Worm (Caenorhabditis elegans) whole organism, young adult: ENCODE measurements around the gene F58E2.4.

Experiments
- B0019.2 ChIP-seq: fragments of 200-800 bp; sonication (Bioruptor generic); conservative IDR thresholded peaks from 2 replicates; pipeline ENCODE4 v1.3.6; 2022; ENCODE audit warnings: missing genetic modification reagents, missing genetic modification characterization, missing compliant biosample characterization
- B0261.1 ChIP-seq: sonication (generic microtip); optimal IDR thresholded peaks from 2 replicates; lab custom pipeline; 2016; ENCODE audit warnings: mild to moderate bottlenecking, missing genetic modification characterization, moderate library complexity, missing compliant biosample characterization
- B0336.3 ChIP-seq: fragments of 200-800 bp; sonication (Bioruptor generic); IDR thresholded peaks from 2 replicates; pipeline ENCODE4 v1.3.6; 2022; ENCODE audit warnings: missing genetic modification characterization, missing compliant biosample characterization
- F10E7.11 ChIP-seq: sonication (generic microtip); optimal IDR thresholded peaks from 2 replicates; lab custom pipeline; 2017; ENCODE audit warnings: mild to moderate bottlenecking, missing genetic modification characterization, moderate library complexity, missing compliant biosample characterization
- F22D6.2 ChIP-seq: sonication (generic microtip); optimal IDR thresholded peaks from 2 replicates; lab custom pipeline; 2016; ENCODE audit warnings: mild to moderate bottlenecking, missing genetic modification characterization, missing compliant biosample characterization
- F23B12.7 ChIP-seq: sonication (generic microtip); optimal IDR thresholded peaks from 2 replicates; lab custom pipeline; 2017; ENCODE audit warnings: missing genetic modification characterization, mild to moderate bottlenecking, missing compliant biosample characterization, antibody characterized with exemption, moderate library complexity; ENCODE audit not compliant: insufficient read depth
- F57A8.1 ChIP-seq: fragments of 200-800 bp; sonication (Bioruptor generic); optimal IDR thresholded peaks from 2 replicates; lab custom pipeline; 2018; ENCODE audit warnings: mild to moderate bottlenecking, missing genetic modification characterization, moderate library complexity, missing compliant biosample characterization
- K12H6.12 ChIP-seq: fragments of 200-800 bp; sonication (Bioruptor generic); optimal IDR thresholded peaks from 2 replicates; lab custom pipeline; 2018; ENCODE audit warnings: mild to moderate bottlenecking, missing genetic modification characterization, missing compliant biosample characterization
- Y79H2A.3 ChIP-seq: fragments of 200-800 bp; sonication (Bioruptor generic); conservative IDR thresholded peaks from 2 replicates; pipeline ENCODE4 v1.3.6; 2022; ENCODE audit warnings: missing genetic modification reagents, missing genetic modification characterization, missing compliant biosample characterization
- aptf-2 ChIP-seq: fragments of 200-800 bp; sonication (Bioruptor generic); conservative IDR thresholded peaks from 2 replicates; pipeline ENCODE4 v1.3.6; 2022; ENCODE audit warnings: missing genetic modification reagents, missing genetic modification characterization, missing compliant biosample characterization
- atf-7 ChIP-seq: sonication (generic microtip); optimal IDR thresholded peaks from 2 replicates; lab custom pipeline; 2017; ENCODE audit warnings: mild to moderate bottlenecking, missing genetic modification characterization, missing compliant biosample characterization
- athp-1 ChIP-seq: sonication (generic microtip); optimal IDR thresholded peaks from 2 replicates; lab custom pipeline; 2017; ENCODE audit warnings: mild to moderate bottlenecking, missing genetic modification characterization, missing compliant biosample characterization
- attf-3 ChIP-seq: fragments of 200-800 bp; sonication (Bioruptor generic); conservative IDR thresholded peaks from 2 replicates; pipeline ENCODE4 v1.3.6; 2022; ENCODE audit warnings: missing genetic modification reagents, missing genetic modification characterization, missing compliant biosample characterization
- attf-5 ChIP-seq: fragments of 200-800 bp; sonication (Bioruptor generic); optimal IDR thresholded peaks from 2 replicates; lab custom pipeline; 2018; ENCODE audit warnings: mild to moderate bottlenecking, missing genetic modification characterization, missing compliant biosample characterization
- attf-6 ChIP-seq: fragments of 200-800 bp; sonication (Bioruptor generic); IDR thresholded peaks from 2 replicates; pipeline ENCODE4 v1.3.6; 2022; ENCODE audit warnings: missing genetic modification reagents, missing genetic modification characterization, missing compliant biosample characterization
- cebp-1 ChIP-seq, 2 experiments: fragments of 200-800 bp in 1 of 2; sonication (Bioruptor generic) in 1 of 2; sonication (generic microtip) in 1 of 2; IDR thresholded peaks in 1 of 2; optimal IDR thresholded peaks in 1 of 2; 2 replicates each; pipeline versions ENCODE4 v1.3.6 to Lab custom; 2017 to 2022; ENCODE audit warnings: missing compliant biosample characterization in 2 of 2, missing genetic modification characterization in 2 of 2, mild to moderate bottlenecking in 1 of 2, missing genetic modification reagents in 1 of 2, moderate library complexity in 1 of 2
- ceh-100 ChIP-seq: fragments of 200-800 bp; sonication (Bioruptor generic); IDR thresholded peaks from 2 replicates; pipeline ENCODE4 v1.3.6; 2022; ENCODE audit warnings: missing genetic modification reagents, missing genetic modification characterization, missing compliant biosample characterization
- ceh-27 ChIP-seq: fragments of 200-800 bp; sonication (Bioruptor generic); optimal IDR thresholded peaks from 2 replicates; lab custom pipeline; 2018; ENCODE audit warnings: mild to moderate bottlenecking, missing genetic modification characterization, moderate library complexity, missing compliant biosample characterization
- ceh-40 ChIP-seq: fragments of 200-800 bp; sonication (Bioruptor generic); IDR thresholded peaks from 2 replicates; pipeline ENCODE4 v1.3.6; 2022; ENCODE audit warnings: missing genetic modification characterization, missing compliant biosample characterization
- ceh-58 ChIP-seq: fragments of 200-800 bp; sonication (Bioruptor generic); IDR thresholded peaks from 2 replicates; pipeline ENCODE4 v1.3.6; 2022; ENCODE audit warnings: missing genetic modification characterization, missing compliant biosample characterization
- ceh-91 ChIP-seq: fragments of 200-800 bp; sonication (Bioruptor generic); IDR thresholded peaks from 2 replicates; pipeline ENCODE4 v1.3.6; 2022; ENCODE audit warnings: missing genetic modification reagents, missing genetic modification characterization, missing compliant biosample characterization
- die-1 ChIP-seq: sonication (generic microtip); optimal IDR thresholded peaks from 2 replicates; lab custom pipeline; 2016; ENCODE audit warnings: missing genotype, mild to moderate bottlenecking, missing genetic modification characterization, missing compliant biosample characterization
- dox-1 ChIP-seq: fragments of 200-800 bp; sonication (Bioruptor generic); IDR thresholded peaks from 2 replicates; pipeline ENCODE4 v1.3.6; 2022; ENCODE audit warnings: missing genetic modification reagents, missing genetic modification characterization, missing compliant biosample characterization
- egl-44 ChIP-seq: fragments of 200-800 bp; sonication (Bioruptor generic); IDR thresholded peaks from 2 replicates; pipeline ENCODE4 v1.3.6; 2022; ENCODE audit warnings: missing genetic modification reagents, missing genetic modification characterization, missing compliant biosample characterization
- egrh-3 ChIP-seq: fragments of 200-800 bp; sonication (Bioruptor generic); IDR thresholded peaks from 2 replicates; pipeline ENCODE4 v1.3.6; 2022; ENCODE audit warnings: missing genetic modification reagents, missing genetic modification characterization, missing compliant biosample characterization
- ekl-4 ChIP-seq: fragments of 200-800 bp; sonication (Bioruptor generic); IDR thresholded peaks from 2 replicates; pipeline ENCODE4 v1.3.6; 2022; ENCODE audit warnings: missing genetic modification reagents, missing genetic modification characterization, missing compliant biosample characterization
- hlh-12 ChIP-seq: sonication (generic microtip); optimal IDR thresholded peaks from 2 replicates; lab custom pipeline; 2016; ENCODE audit warnings: missing genetic modification characterization, missing compliant biosample characterization
- hlh-26 ChIP-seq: fragments of 200-800 bp; sonication (Bioruptor generic); conservative IDR thresholded peaks from 2 replicates; pipeline ENCODE4 v1.3.6; 2022; ENCODE audit warnings: missing genetic modification reagents, missing genetic modification characterization, missing compliant biosample characterization
- let-526 ChIP-seq: fragments of 200-800 bp; sonication (Bioruptor generic); IDR thresholded peaks from 2 replicates; pipeline ENCODE4 v1.3.6; 2022; ENCODE audit warnings: missing genetic modification reagents, missing genetic modification characterization, missing compliant biosample characterization
- lin-40 ChIP-seq: sonication (generic microtip); optimal IDR thresholded peaks from 2 replicates; lab custom pipeline; 2016; ENCODE audit warnings: missing genetic modification characterization, mild to moderate bottlenecking, missing compliant biosample characterization, missing genotype, missing genetic modification reagents
- lin-54 ChIP-seq: fragments of 200-800 bp; sonication (Bioruptor generic); optimal IDR thresholded peaks from 2 replicates; lab custom pipeline; 2018; ENCODE audit warnings: mild to moderate bottlenecking, missing genetic modification characterization, missing compliant biosample characterization
- lir-1 ChIP-seq: fragments of 200-800 bp; sonication (Bioruptor generic); conservative IDR thresholded peaks from 2 replicates; pipeline ENCODE4 v1.3.6; 2022; ENCODE audit warnings: missing genetic modification reagents, missing genetic modification characterization, missing compliant biosample characterization
- madf-3 ChIP-seq: fragments of 200-800 bp; sonication (Bioruptor generic); IDR thresholded peaks from 2 replicates; pipeline ENCODE4 v1.3.6; 2022; ENCODE audit warnings: missing genetic modification reagents, missing genetic modification characterization, missing compliant biosample characterization
- madf-6 ChIP-seq: fragments of 200-800 bp; sonication (Bioruptor generic); IDR thresholded peaks from 2 replicates; pipeline ENCODE4 v1.3.6; 2022; ENCODE audit warnings: missing genetic modification reagents, missing genetic modification characterization, missing compliant biosample characterization
- mcd-1 ChIP-seq: fragments of 200-800 bp; sonication (Bioruptor generic); IDR thresholded peaks from 2 replicates; pipeline ENCODE4 v1.3.6; 2022; ENCODE audit warnings: missing genetic modification reagents, missing genetic modification characterization, missing compliant biosample characterization
- nhr-90 ChIP-seq: sonication (generic microtip); optimal IDR thresholded peaks from 2 replicates; lab custom pipeline; 2016; ENCODE audit warnings: missing genotype, mild to moderate bottlenecking, missing genetic modification characterization, missing compliant biosample characterization
- rec-8 ChIP-seq, 2 experiments: sonication (generic microtip); optimal IDR thresholded peaks; 2 replicates each; lab custom pipeline; 2016; ENCODE audit warnings: mild to moderate bottlenecking in 2 of 2, missing genetic modification characterization in 2 of 2, missing genetic modification reagents in 2 of 2, missing genotype in 2 of 2, missing biosample characterization in 1 of 2, missing compliant biosample characterization in 1 of 2, moderate library complexity in 1 of 2
- rpc-1 ChIP-seq, 2 experiments: fragments of 150-350 bp in 1 of 2; sonication (generic microtip) in 1 of 2; optimal IDR thresholded peaks; 2 replicates each; lab custom pipeline; 2014 to 2018; ENCODE audit warnings: missing biosample characterization in 1 of 2, missing genetic modification characterization in 1 of 2, missing genetic modification reagents in 1 of 2, missing genotype in 1 of 2
- sea-2 ChIP-seq: fragments of 200-800 bp; sonication (Bioruptor generic); IDR thresholded peaks from 2 replicates; pipeline ENCODE4 v1.3.6; 2022; ENCODE audit warnings: missing genetic modification characterization, missing compliant biosample characterization
- snpc-1.1 ChIP-seq: sonication (generic microtip); optimal IDR thresholded peaks from 2 replicates; lab custom pipeline; 2017; ENCODE audit warnings: missing genetic modification characterization, mild to moderate bottlenecking, missing compliant biosample characterization, antibody characterized with exemption, moderate library complexity, missing genotype, missing genetic modification reagents; ENCODE audit not compliant: insufficient read depth
- snpc-4 ChIP-seq, 5 experiments: fragments of 150-350 bp in 1 of 5; sonication (generic microtip) in 4 of 5; optimal IDR thresholded peaks; 2 replicates each; lab custom pipeline; 2014 to 2018; ENCODE audit warnings: missing genetic modification characterization in 5 of 5, missing biosample characterization in 3 of 5, antibody characterized with exemption in 2 of 5, mild to moderate bottlenecking in 2 of 5, missing compliant biosample characterization in 2 of 5, missing genotype in 2 of 5, moderate library complexity in 2 of 5, missing genetic modification reagents in 1 of 5
- sptf-2 ChIP-seq: fragments of 200-800 bp; sonication (Bioruptor generic); optimal IDR thresholded peaks from 2 replicates; lab custom pipeline; 2018; ENCODE audit warnings: mild to moderate bottlenecking, missing genetic modification characterization, missing compliant biosample characterization
- unc-62 ChIP-seq: fragments of 150-350 bp; optimal IDR thresholded peaks from 2 replicates; lab custom pipeline; 2014; ENCODE audit warnings: missing biosample characterization, missing genetic modification reagents, missing genetic modification characterization
- zim-3 ChIP-seq: sonication (generic microtip); optimal IDR thresholded peaks from 2 replicates; lab custom pipeline; 2017; ENCODE audit warnings: mild to moderate bottlenecking, missing genetic modification characterization, moderate library complexity, missing compliant biosample characterization
- ztf-25 ChIP-seq: fragments of 200-800 bp; sonication (Bioruptor generic); IDR thresholded peaks from 2 replicates; pipeline ENCODE4 v1.3.6; 2022; ENCODE audit warnings: missing genetic modification reagents, missing genetic modification characterization, missing compliant biosample characterization
- ztf-26 ChIP-seq: sonication (generic microtip); optimal IDR thresholded peaks from 2 replicates; lab custom pipeline; 2017; ENCODE audit warnings: missing genetic modification characterization, missing compliant biosample characterization

F58E2.4 gene

DNA sequence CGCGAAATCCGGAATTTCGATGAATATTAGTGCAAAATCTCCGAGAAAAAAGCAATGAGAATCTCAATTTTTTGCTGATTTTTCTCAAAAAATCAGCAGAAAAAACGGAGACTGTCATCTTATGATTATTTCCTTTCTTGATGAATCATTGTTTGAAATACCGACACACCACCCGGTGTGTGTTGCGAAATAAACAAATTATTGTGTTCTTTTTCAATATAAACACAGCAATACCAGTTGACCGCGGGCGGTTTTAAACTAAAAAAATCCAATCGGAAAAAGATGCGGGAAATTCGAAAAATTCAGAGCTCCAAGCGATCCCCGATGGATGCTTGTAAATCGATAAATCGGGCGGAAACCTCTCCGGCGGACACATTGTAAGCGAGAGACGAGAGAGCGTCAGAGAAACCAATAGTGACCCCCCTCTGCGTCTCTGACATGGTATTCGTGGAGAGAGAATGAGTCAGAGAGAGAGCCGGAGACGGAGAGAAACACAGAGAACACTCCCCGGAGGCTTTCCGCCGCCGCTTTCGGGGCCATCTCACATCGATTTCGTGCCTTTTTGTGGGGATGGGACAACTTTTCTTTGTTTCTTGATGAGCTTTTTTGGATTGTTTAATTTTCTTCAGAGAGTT, 52.3 kb downstream of the F58E2.4 start (continued):
- TF ChIP-seq hlh-26 (GFP tag; lab: Robert Waterston, UW) = no peak
- TF ChIP-seq lin-54 = no peak
- no peak for TF ChIP-seq F23B12.7 (tag; lab: Kevin White, UChicago)
- TF ChIP-seq ekl-4 (GFP tag; lab: Robert Waterston, UW) = no peak
- TF ChIP-seq ceh-27 (GFP tag; lab: Kevin White, UChicago) = no peak
- TF ChIP-seq sptf-2 (GFP tag; lab: Kevin White, UChicago) = no peak
- no peak for TF ChIP-seq athp-1 (tag; lab: Kevin White, UChicago)
- no peak for TF ChIP-seq F57A8.1 (GFP tag; lab: Kevin White, UChicago)
- peak; percentile 27; the same call in 1 of the 2 replicates for TF ChIP-seq madf-6 (GFP tag; lab: Robert Waterston, UW)
- TF ChIP-seq unc-62 (GFP tag; lab: Kevin White, UChicago) = no peak
- TF ChIP-seq lir-1 = no peak
- no peak for TF ChIP-seq egrh-3 (GFP tag; lab: Robert Waterston, UW)
- no peak for TF ChIP-seq F10E7.11
- no peak for TF ChIP-seq zim-3 (tag; lab: Kevin White, UChicago)
- peak; percentile 74 for TF ChIP-seq attf-5 (GFP tag; lab: Kevin White, UChicago)
- TF ChIP-seq madf-3 (GFP tag; lab: Robert Waterston, UW) = no peak
- TF ChIP-seq snpc-4 (GFP tag; optimal IDR thresholded peaks at IDR 0.05; lab: Kevin White, UChicago) = no peak
- TF ChIP-seq snpc-4 (tag; optimal IDR thresholded peaks at IDR 0.05; lab: Kevin White, UChicago) = peak in 1 of 4 experiments; percentile 15
- peak; percentile 14 for TF ChIP-seq lin-40 (tag; lab: Kevin White, UChicago)
- no peak for TF ChIP-seq die-1 (tag; lab: Kevin White, UChicago)
- TF ChIP-seq ztf-26 (tag; lab: Kevin White, UChicago) = no peak
- no peak for TF ChIP-seq Y79H2A.3 (GFP tag; lab: Robert Waterston, UW)
- TF ChIP-seq nhr-90 (tag; lab: Kevin White, UChicago) = no peak
- TF ChIP-seq sea-2 = no peak
- TF ChIP-seq attf-6 (GFP tag; lab: Robert Waterston, UW) = no peak
- TF ChIP-seq F22D6.2 (tag; lab: Kevin White, UChicago) = no peak
- no peak for TF ChIP-seq rpc-1 (optimal IDR thresholded peaks at IDR 0.05; lab: Kevin White, UChicago)
- no peak for TF ChIP-seq rpc-1 (tag; optimal IDR thresholded peaks at IDR 0.05; lab: Kevin White, UChicago)
- no peak for TF ChIP-seq B0261.1 (tag; lab: Kevin White, UChicago)
- peak; percentile 46 for TF ChIP-seq mcd-1
- no peak; the same call in 1 of the 2 replicates for TF ChIP-seq dox-1 (GFP tag; lab: Robert Waterston, UW)
- no peak for TF ChIP-seq ceh-58 (GFP tag; lab: Robert Waterston, UW)
- no peak for TF ChIP-seq let-526 (GFP tag; lab: Robert Waterston, UW)
- TF ChIP-seq attf-3 (GFP tag; lab: Robert Waterston, UW) = no peak
- TF ChIP-seq B0336.3 (GFP tag; lab: Robert Waterston, UW) = 0 out of 2 replicates have a peak, but pooled peaks have one; percentile 34
- no peak for TF ChIP-seq atf-7 (tag; lab: Kevin White, UChicago)
- TF ChIP-seq B0019.2 (GFP tag; lab: Robert Waterston, UW) = no peak
- TF ChIP-seq ceh-91 = no peak
- peak; percentile 21 for TF ChIP-seq K12H6.12 (tag; lab: Kevin White, UChicago)
- peak; percentile 86 for TF ChIP-seq cebp-1 (GFP tag; IDR thresholded peaks at IDR 0.05; lab: Robert Waterston, UW)
- peak; percentile 96 for TF ChIP-seq cebp-1 (tag; optimal IDR thresholded peaks at IDR 0.05; lab: Kevin White, UChicago)
- no peak for TF ChIP-seq snpc-1.1 (tag; lab: Kevin White, UChicago)
- TF ChIP-seq aptf-2 (GFP tag; lab: Robert Waterston, UW) = no peak
- TF ChIP-seq ceh-40 (GFP tag; lab: Robert Waterston, UW) = no peak
- no peak for TF ChIP-seq hlh-12 (tag; lab: Kevin White, UChicago)
- TF ChIP-seq ztf-25 (GFP tag; lab: Robert Waterston, UW) = no peak
- no peak for TF ChIP-seq ceh-100 (GFP tag; lab: Robert Waterston, UW)
- no peak for TF ChIP-seq rec-8 (tag; optimal IDR thresholded peaks at IDR 0.05; lab: Kevin White, UChicago)
- TF ChIP-seq egl-44 = no peak
